ENCODE assay signal across 2 fruit fly cellular contexts in genomic region chr3L:16854387-16855033, dm6.
TF ChIP-seq lines count a peak whose summit lies in the region.

No protein-coding gene starts in this region.

TF ChIP-seq in whole organism, embryonic, 481 proteins besides CTCF, POLR2A, EP300 and RAD21 (continued from another document):
- TF ChIP-seq CG34224 (GFP tag; IDR thresholded peaks at IDR 0.05; lab: Robert Waterston, UW; ENCODE audit: partially characterized antibody) (peak; percentile 28; the same call in 1 of the 3 replicates), ase (GFP tag; IDR thresholded peaks at IDR 0.05; lab: Robert Waterston, UW) (no peak), CG6813 (GFP tag; optimal IDR thresholded peaks at IDR 0.05; lab: Kevin White, UChicago) (no peak), CG3407 (GFP tag; optimal IDR thresholded peaks at IDR 0.05; lab: Kevin White, UChicago) (no peak), toy (GFP tag; IDR thresholded peaks at IDR 0.05; lab: Robert Waterston, UW) (no peak), Hand (GFP tag; optimal IDR thresholded peaks at IDR 0.05; lab: Kevin White, UChicago) (no peak), TFAM (GFP tag; optimal IDR thresholded peaks at IDR 0.05; lab: Kevin White, UChicago) (no peak), CG9437 (GFP tag; optimal IDR thresholded peaks at IDR 0.05; lab: Kevin White, UChicago) (peak; percentile 98), vvl (GFP tag; IDR thresholded peaks at IDR 0.05; lab: Robert Waterston, UW) (peak; percentile 62; the same call in 1 of the 2 replicates), chinmo (GFP tag; IDR thresholded peaks at IDR 0.05; lab: Robert Waterston, UW; ENCODE audit: partially characterized antibody) (0 out of 4 replicates have a peak, but pooled peaks have one; percentile 7), CG4820 (GFP tag; optimal IDR thresholded peaks at IDR 0.05; lab: Kevin White, UChicago) (peak; percentile 50), tin (GFP tag; optimal IDR thresholded peaks at IDR 0.05; lab: Kevin White, UChicago) (no peak), NC2β (GFP tag; optimal IDR thresholded peaks at IDR 0.05; lab: Kevin White, UChicago) (no peak), p53 (GFP tag; optimal IDR thresholded peaks at IDR 0.05; lab: Kevin White, UChicago) (no peak), row (GFP tag; IDR thresholded peaks at IDR 0.05; lab: Robert Waterston, UW) (no peak), CG7963 (GFP tag; IDR thresholded peaks at IDR 0.05; lab: Robert Waterston, UW; ENCODE audit: partially characterized antibody) (no peak), pho (GFP tag; optimal IDR thresholded peaks at IDR 0.05; lab: Kevin White, UChicago) (no peak), CG2202 (tag; optimal IDR thresholded peaks at IDR 0.05; lab: Kevin White, UChicago) (no peak), CG2199 (GFP tag; IDR thresholded peaks at IDR 0.05; lab: Robert Waterston, UW) (0 out of 3 replicates have a peak, but pooled peaks have one; percentile 9), HmgZ (tag; optimal IDR thresholded peaks at IDR 0.05; lab: Kevin White, UChicago) (no peak), CG13624 (GFP tag; optimal IDR thresholded peaks at IDR 0.05; lab: Kevin White, UChicago) (no peak), jigr1 (GFP tag; IDR thresholded peaks at IDR 0.05; lab: Robert Waterston, UW) (no peak), repo (GFP tag; optimal IDR thresholded peaks at IDR 0.05; lab: Kevin White, UChicago) (no peak), ham (GFP tag; IDR thresholded peaks at IDR 0.05; lab: Robert Waterston, UW) (no peak), CG15514 (GFP tag; optimal IDR thresholded peaks at IDR 0.05; lab: Kevin White, UChicago) (peak; percentile 21), YL-1 (GFP tag; optimal IDR thresholded peaks at IDR 0.05; lab: Kevin White, UChicago) (no peak), gcm (GFP tag; optimal IDR thresholded peaks at IDR 0.05; lab: Kevin White, UChicago) (peak; percentile 57), Hr51 (GFP tag; optimal IDR thresholded peaks at IDR 0.05; lab: Kevin White, UChicago) (no peak)

TF ChIP-seq in whole organism, prepupa, 60 proteins besides CTCF, POLR2A, EP300 and RAD21 (continued from another document):
- TF ChIP-seq Hr38 (GFP tag; optimal IDR thresholded peaks at IDR 0.05; lab: Kevin White, UChicago) = no peak
- no peak for TF ChIP-seq fd85E (GFP tag; optimal IDR thresholded peaks at IDR 0.05; lab: Kevin White, UChicago)
- TF ChIP-seq net (GFP tag; optimal IDR thresholded peaks at IDR 0.05; lab: Kevin White, UChicago) = no peak
- TF ChIP-seq Sox14 (GFP tag; optimal IDR thresholded peaks at IDR 0.05; lab: Kevin White, UChicago) = peak; percentile 27
- TF ChIP-seq CG6276 (GFP tag; optimal IDR thresholded peaks at IDR 0.05; lab: Kevin White, UChicago) = no peak
- TF ChIP-seq dac (GFP tag; optimal IDR thresholded peaks at IDR 0.05; lab: Kevin White, UChicago) = no peak
- TF ChIP-seq fd59A (GFP tag; optimal IDR thresholded peaks at IDR 0.05; lab: Kevin White, UChicago) = no peak
- TF ChIP-seq pdm3 (GFP tag; optimal IDR thresholded peaks at IDR 0.05; lab: Kevin White, UChicago) = no peak
